Worm (Caenorhabditis elegans) whole organism, L1 larva: Measurements from ENCODE around the gene Y34B4A.4.
A peak's percentile ranks its signal among the peaks of the same experiment; 100 is the strongest.

Source experiments
- F16B12.6 ChIP-seq: fragments of 150-350 bp; optimal IDR thresholded peaks from 2 replicates; lab custom pipeline; 2014; ENCODE audit warnings: missing biosample characterization, missing genetic modification characterization
- aha-1 ChIP-seq: fragments of 150-350 bp; optimal IDR thresholded peaks from 2 replicates; lab custom pipeline; 2014; ENCODE audit warnings: missing biosample characterization, missing genetic modification characterization
- aly-2 ChIP-seq: fragments of 150-350 bp; optimal IDR thresholded peaks from 2 replicates; lab custom pipeline; 2014; ENCODE audit warnings: missing biosample characterization, missing genetic modification characterization
- blmp-1 ChIP-seq: fragments of 150-350 bp; optimal IDR thresholded peaks from 2 replicates; lab custom pipeline; 2014; ENCODE audit warnings: missing biosample characterization, missing genetic modification characterization
- ceh-82 ChIP-seq, 3 experiments: fragments of 150-350 bp in 1 of 3; sonication (generic microtip) in 2 of 3; optimal IDR thresholded peaks; 2 replicates each; lab custom pipeline; 2014 to 2017; ENCODE audit warnings: missing biosample characterization in 3 of 3, missing genetic modification characterization in 3 of 3
- ceh-90 ChIP-seq: sonication (generic microtip); optimal IDR thresholded peaks from 2 replicates; lab custom pipeline; 2016; ENCODE audit warnings: missing genetic modification characterization, missing compliant biosample characterization
- ces-1 ChIP-seq: fragments of 150-350 bp; optimal IDR thresholded peaks from 2 replicates; lab custom pipeline; 2014; ENCODE audit warnings: missing biosample characterization, missing genetic modification reagents, missing genetic modification characterization
- dsc-1 ChIP-seq: sonication (generic microtip); optimal IDR thresholded peaks from 2 replicates; lab custom pipeline; 2016; ENCODE audit warnings: mild to moderate bottlenecking, missing genetic modification characterization, missing compliant biosample characterization
- efl-3 ChIP-seq: fragments of 200-800 bp; sonication (Bioruptor generic); optimal IDR thresholded peaks from 2 replicates; lab custom pipeline; 2018; ENCODE audit warnings: mild to moderate bottlenecking, missing genetic modification characterization, missing compliant biosample characterization
- egl-13 ChIP-seq: sonication (generic microtip); optimal IDR thresholded peaks from 2 replicates; lab custom pipeline; 2016; ENCODE audit warnings: missing genotype, missing genetic modification reagents, missing genetic modification characterization, missing compliant biosample characterization
- egl-27 ChIP-seq, 2 experiments: fragments of 150-350 bp in 1 of 2; sonication (generic microtip); optimal IDR thresholded peaks; 3 replicates each; lab custom pipeline; 2017 to 2018; ENCODE audit warnings: missing biosample characterization in 2 of 2, missing genetic modification characterization in 2 of 2, missing genetic modification reagents in 2 of 2
- elt-2 ChIP-seq: sonication (generic microtip); optimal IDR thresholded peaks from 2 replicates; lab custom pipeline; 2016; ENCODE audit warnings: missing genetic modification characterization, mild to moderate bottlenecking, inconsistent platforms, missing compliant biosample characterization, missing genetic modification reagents
- ets-5 ChIP-seq: fragments of 200-800 bp; sonication (Bioruptor generic); IDR thresholded peaks from 2 replicates; pipeline ENCODE4 v1.3.6; 2022; ENCODE audit warnings: missing genetic modification characterization, missing compliant biosample characterization
- fkh-10 ChIP-seq: sonication (generic microtip); optimal IDR thresholded peaks from 2 replicates; lab custom pipeline; 2017; ENCODE audit warnings: missing biosample characterization, missing genetic modification reagents, missing genetic modification characterization
- fkh-4 ChIP-seq: sonication (generic microtip); optimal IDR thresholded peaks from 2 replicates; lab custom pipeline; 2016; ENCODE audit warnings: missing compliant biosample characterization, missing genetic modification characterization, borderline replicate concordance
- hlh-17 ChIP-seq: fragments of 200-800 bp; sonication (Bioruptor generic); optimal IDR thresholded peaks from 2 replicates; lab custom pipeline; 2018; ENCODE audit warnings: missing genetic modification characterization, mild to moderate bottlenecking, missing compliant biosample characterization, moderate library complexity, borderline replicate concordance
- isw-1 ChIP-seq: fragments of 200-800 bp; sonication (Bioruptor generic); IDR thresholded peaks from 2 replicates; pipeline ENCODE4 v1.3.6; 2022; ENCODE audit warnings: missing genetic modification characterization, missing compliant biosample characterization
- jun-1 ChIP-seq: fragments of 150-350 bp; optimal IDR thresholded peaks from 2 replicates; lab custom pipeline; 2014; ENCODE audit warnings: missing biosample characterization, missing genetic modification reagents, missing genetic modification characterization
- lin-14 ChIP-seq: fragments of 200-800 bp; sonication (Bioruptor generic); optimal IDR thresholded peaks from 2 replicates; lab custom pipeline; 2018; ENCODE audit warnings: mild to moderate bottlenecking, missing genetic modification characterization, moderate library complexity, missing compliant biosample characterization
- lin-35 ChIP-seq, 2 experiments: fragments of 150-350 bp; optimal IDR thresholded peaks; 2 replicates each; lab custom pipeline; 2014; ENCODE audit warnings: missing biosample characterization in 2 of 2, missing genetic modification characterization in 2 of 2, missing genetic modification reagents in 2 of 2
- lsy-2 ChIP-seq, 2 experiments: fragments of 150-350 bp; optimal IDR thresholded peaks; 2 replicates each; lab custom pipeline; 2014; ENCODE audit warnings: missing biosample characterization in 2 of 2, missing genetic modification characterization in 2 of 2
- mep-1 ChIP-seq: fragments of 150-350 bp; optimal IDR thresholded peaks from 2 replicates; lab custom pipeline; 2014; ENCODE audit warnings: missing biosample characterization, missing genetic modification characterization
- nhr-20 ChIP-seq: sonication (generic microtip); optimal IDR thresholded peaks from 2 replicates; lab custom pipeline; 2016; ENCODE audit warnings: mild to moderate bottlenecking, missing genetic modification characterization, missing compliant biosample characterization
- nhr-76 ChIP-seq: sonication (generic microtip); optimal IDR thresholded peaks from 2 replicates; lab custom pipeline; 2017; ENCODE audit warnings: missing biosample characterization, missing genetic modification characterization
- rnt-1 ChIP-seq: sonication (generic microtip); optimal IDR thresholded peaks from 2 replicates; lab custom pipeline; 2016; ENCODE audit warnings: mild to moderate bottlenecking, missing genetic modification characterization, moderate library complexity, missing compliant biosample characterization
- snu-23 ChIP-seq: sonication (generic microtip); optimal IDR thresholded peaks from 2 replicates; lab custom pipeline; 2016; ENCODE audit warnings: missing genetic modification characterization, missing compliant biosample characterization
- sup-37 ChIP-seq: fragments of 200-800 bp; sonication (Bioruptor generic); optimal IDR thresholded peaks from 2 replicates; lab custom pipeline; 2018; ENCODE audit warnings: mild to moderate bottlenecking, missing genetic modification characterization, missing compliant biosample characterization
- swsn-7 ChIP-seq: sonication (generic microtip); optimal IDR thresholded peaks from 2 replicates; lab custom pipeline; 2016; ENCODE audit warnings: missing genetic modification characterization, missing compliant biosample characterization
- unc-62 ChIP-seq: fragments of 150-350 bp; optimal IDR thresholded peaks from 2 replicates; lab custom pipeline; 2014; ENCODE audit warnings: missing biosample characterization, missing genetic modification reagents, missing genetic modification characterization
- zip-4 ChIP-seq: fragments of 200-800 bp; sonication (Bioruptor generic); optimal IDR thresholded peaks from 2 replicates; lab custom pipeline; 2018; ENCODE audit warnings: mild to moderate bottlenecking, missing genetic modification characterization, moderate library complexity, missing compliant biosample characterization
- ztf-4 ChIP-seq: fragments of 150-350 bp; optimal IDR thresholded peaks from 2 replicates; lab custom pipeline; 2014; ENCODE audit warnings: missing biosample characterization, missing genetic modification characterization

The Y34B4A.4 gene

DNA sequence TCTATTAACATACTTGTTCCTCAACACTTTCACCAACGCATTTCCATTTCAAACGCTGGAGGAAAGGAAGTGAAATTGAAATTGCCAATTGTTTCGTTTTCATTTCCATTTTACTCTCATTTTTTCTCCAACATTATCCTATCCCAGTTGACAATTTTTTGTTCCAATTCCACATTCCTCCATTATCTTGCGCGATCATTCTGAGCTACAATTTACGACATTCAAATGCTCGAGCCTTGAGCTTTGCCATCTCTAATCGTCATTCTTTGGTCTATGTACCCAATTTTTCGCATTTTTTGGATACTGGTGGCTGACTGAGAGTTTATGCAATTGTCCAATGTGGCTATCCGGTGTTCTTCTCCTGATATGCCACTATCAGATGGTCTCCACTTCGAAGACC is 14.5 kb upstream of the Y34B4A.4 start, which contains the start of gene Y34B4A.10:
TSS of gene Y34B4A.10 (plus strand) at position 301 of the 400 bp plus-strand sequence.
- TF ChIP-seq blmp-1 (tag; lab: Kevin White, UChicago) (peak; percentile 29), ceh-82 (tag; optimal IDR thresholded peaks at IDR 0.05; lab: Kevin White, UChicago) (no peak)
- TF ChIP-seq, all 84 proteins: peak for 1

DNA sequence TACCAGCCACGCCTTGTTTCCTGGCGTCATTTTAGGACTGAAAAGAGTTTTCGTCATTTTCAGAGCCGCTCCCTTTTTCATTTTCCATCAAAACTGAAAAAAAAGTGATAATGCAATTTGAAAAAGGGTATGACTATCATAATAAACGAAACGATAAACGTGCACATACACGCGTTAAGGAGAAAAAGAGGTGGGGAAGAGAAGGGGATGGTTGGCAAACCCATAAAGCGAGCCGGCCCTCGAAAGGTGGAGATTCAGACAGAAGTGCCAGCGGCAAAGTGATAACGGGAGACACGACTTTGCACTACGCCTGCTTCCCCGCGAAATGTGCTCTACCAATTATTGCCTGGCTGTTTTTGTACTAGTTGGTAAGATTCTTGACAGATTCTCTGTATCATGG is 11.3 kb upstream of the Y34B4A.4 start, which contains the start of gene nspg-14:
TSS of gene nspg-14 (plus strand) at position 250 of the 400 bp plus-strand sequence.
- TF ChIP-seq egl-13 (tag; lab: Kevin White, UChicago) (no peak), sup-37 (no peak), ceh-90 (tag; lab: Kevin White, UChicago) (no peak), ces-1 (GFP tag; lab: Kevin White, UChicago) (no peak), rnt-1 (tag; lab: Kevin White, UChicago) (no peak), elt-2 (tag; lab: Kevin White, UChicago) (peak; percentile 61), lin-14 (GFP tag; lab: Kevin White, UChicago) (peak; percentile 10), isw-1 (GFP tag; lab: Robert Waterston, UW) (no peak), aly-2 (no peak), aha-1 (tag; lab: Kevin White, UChicago) (no peak), ztf-4 (tag; lab: Kevin White, UChicago) (no peak)

DNA sequence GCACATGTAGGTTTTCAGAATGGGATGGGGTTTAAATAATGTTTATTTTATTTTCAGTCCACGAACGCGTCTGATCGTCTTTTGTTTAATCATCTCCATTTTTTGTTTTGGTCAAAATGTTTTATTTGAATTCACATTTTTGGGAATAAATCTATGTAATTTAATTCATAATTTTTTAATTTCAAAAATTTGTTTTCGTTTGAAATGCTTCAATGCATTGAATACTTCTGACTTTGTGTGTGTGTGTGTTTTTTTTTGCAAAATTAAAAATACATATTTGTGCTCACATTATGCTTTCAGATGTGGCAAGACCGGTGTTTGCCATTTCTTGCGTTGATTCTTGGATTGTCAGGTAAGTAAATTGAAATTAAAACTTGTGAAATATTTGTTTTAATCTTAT is 9.2 kb upstream of the Y34B4A.4 start, which contains the start of gene nspg-13:
TSS of gene nspg-13 (plus strand) at position 301 of the 400 bp plus-strand sequence.
- no peak for TF ChIP-seq ets-5 (GFP tag; lab: Robert Waterston, UW)
- TF ChIP-seq egl-27 (tag; optimal IDR thresholded peaks at IDR 0.05; lab: Kevin White, UChicago), result no peak
- no peak for TF ChIP-seq F16B12.6 (tag; lab: Kevin White, UChicago)
- TF ChIP-seq nhr-20 (tag; lab: Kevin White, UChicago), result no peak
- no peak for TF ChIP-seq zip-4
- TF ChIP-seq jun-1 (tag; lab: Kevin White, UChicago), result no peak
- TF ChIP-seq snu-23 (GFP tag; lab: Kevin White, UChicago), result no peak
- no peak for TF ChIP-seq unc-62 (GFP tag; lab: Kevin White, UChicago)
- TF ChIP-seq lsy-2 (tag; optimal IDR thresholded peaks at IDR 0.05; lab: Kevin White, UChicago), result no peak
- TF ChIP-seq efl-3 (GFP tag; lab: Kevin White, UChicago), result no peak
- no peak for TF ChIP-seq fkh-10 (GFP tag; lab: Kevin White, UChicago)
- TF ChIP-seq hlh-17 (GFP tag; lab: Kevin White, UChicago), result no peak

DNA sequence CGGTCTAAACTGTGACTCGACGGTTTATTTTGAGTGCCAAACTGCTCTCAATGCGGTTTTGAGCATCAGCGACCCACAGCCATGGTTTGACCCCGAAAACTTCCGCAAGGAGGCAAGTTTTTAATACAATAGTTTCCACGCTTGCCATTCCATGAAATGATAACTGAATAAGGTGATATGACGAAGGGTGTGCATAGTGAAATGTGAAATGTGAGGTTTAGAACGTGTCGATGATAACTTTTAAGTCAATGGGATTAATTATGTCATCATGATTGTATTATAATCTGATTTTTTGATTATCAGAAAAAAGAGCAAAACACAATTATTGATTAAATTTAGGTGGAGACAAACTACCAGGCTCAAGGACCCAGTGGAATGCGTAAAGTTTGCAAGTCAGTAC is 8.8 kb upstream of the Y34B4A.4 start:
- peak; percentile 64 for TF ChIP-seq elt-2 (tag; lab: Kevin White, UChicago)
- no peak for TF ChIP-seq nhr-76 (tag; lab: Kevin White, UChicago)

DNA sequence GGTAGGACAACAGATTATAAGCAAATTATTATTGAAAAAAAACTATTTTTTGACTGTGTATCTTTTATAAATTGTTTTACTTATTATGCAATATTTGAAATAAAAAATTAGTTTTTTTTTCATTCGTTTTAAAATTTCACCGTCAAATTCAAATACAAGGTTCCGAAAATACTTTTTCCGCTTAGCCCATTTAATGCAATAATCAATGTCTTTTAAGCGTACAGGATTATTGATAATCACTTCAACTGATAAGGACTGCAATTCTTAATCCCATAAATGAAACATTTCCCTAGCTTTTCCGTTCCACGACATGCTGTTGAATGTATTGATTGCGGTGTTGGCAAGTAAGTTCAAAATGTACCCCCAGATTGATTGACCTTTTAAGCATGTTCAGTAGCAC is 7.1 kb upstream of the Y34B4A.4 start, which contains the start of gene nspg-12:
TSS of gene nspg-12 (plus strand) at position 301 of the 400 bp plus-strand sequence.
- peak; percentile 52 for TF ChIP-seq elt-2 (tag; lab: Kevin White, UChicago)
- TF ChIP-seq ceh-90 (tag; lab: Kevin White, UChicago), result no peak
- TF ChIP-seq, all 84 proteins: peak for 1

DNA sequence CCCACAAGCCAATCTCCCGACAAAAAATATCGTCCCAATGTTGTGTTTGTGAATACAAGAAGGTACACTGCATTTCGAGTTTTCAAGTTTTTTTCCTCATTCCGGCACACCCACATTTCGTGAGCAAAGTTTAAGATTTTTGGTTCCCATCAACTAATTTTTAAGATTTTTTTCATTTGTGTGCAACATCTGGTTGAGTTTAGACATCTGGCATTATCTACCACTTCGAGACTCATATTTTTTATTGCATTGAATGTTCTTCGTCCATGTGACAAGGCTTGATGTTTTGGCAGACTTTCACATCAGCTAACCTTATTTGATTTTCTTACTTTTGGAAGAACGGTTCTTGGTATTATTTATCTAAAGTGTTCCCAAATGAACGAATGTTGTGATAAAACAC is 3.7 kb upstream of the Y34B4A.4 start:
- TF ChIP-seq hlh-17 (GFP tag; lab: Kevin White, UChicago), result no peak
- peak; percentile 97 for TF ChIP-seq dsc-1 (tag; lab: Kevin White, UChicago)
- TF ChIP-seq lin-35 (GFP tag; optimal IDR thresholded peaks at IDR 0.05; lab: Kevin White, UChicago), result no peak
- no peak for TF ChIP-seq swsn-7 (tag; lab: Kevin White, UChicago)
- no peak for TF ChIP-seq mep-1 (tag; lab: Kevin White, UChicago)
- TF ChIP-seq efl-3 (GFP tag; lab: Kevin White, UChicago), result no peak
- TF ChIP-seq fkh-4 (tag; lab: Kevin White, UChicago), result peak; percentile 86
- no peak for TF ChIP-seq unc-62 (GFP tag; lab: Kevin White, UChicago)
